Fruit fly (Drosophila melanogaster) whole organism, embryonic: ENCODE data around the gene CG2574.

Source experiments
- BEAF-32 ChIP-seq: fragments of 200-800 bp; sonication (Bioruptor generic); optimal IDR thresholded peaks from 3 replicates; lab custom pipeline; 2017; ENCODE audit warnings: missing biosample characterization, missing genetic modification characterization, mild to moderate bottlenecking, moderate library complexity, missing genetic modification reagents
- CG10654 ChIP-seq: fragments of 200-800 bp; sonication (Bioruptor generic); optimal IDR thresholded peaks from 2 replicates; lab custom pipeline; 2016; ENCODE audit warnings: missing biosample characterization, missing genetic modification characterization
- CG12071 ChIP-seq: fragments of 200-800 bp; sonication (Bioruptor generic); optimal IDR thresholded peaks from 3 replicates; lab custom pipeline; 2018; ENCODE audit warnings: missing biosample characterization, mild to moderate bottlenecking, missing genetic modification characterization
- CG1832 ChIP-seq: fragments of 200-800 bp; sonication (Bioruptor generic); optimal IDR thresholded peaks from 2 replicates; lab custom pipeline; 2017; ENCODE audit warnings: missing biosample characterization, mild to moderate bottlenecking, missing genetic modification characterization, inconsistent platforms
- CG18764 ChIP-seq: fragments of 200-800 bp; sonication (Bioruptor generic); optimal IDR thresholded peaks from 3 replicates; lab custom pipeline; 2016; ENCODE audit warnings: missing biosample characterization, missing genetic modification characterization
- CG5953 ChIP-seq: fragments of 200-800 bp; sonication (Bioruptor generic); IDR thresholded peaks from 2 replicates; pipeline ENCODE4 v1.3.6; 2022; ENCODE audit warnings: missing biosample characterization, missing genetic modification characterization
- CG6272 ChIP-seq: fragments of 200-800 bp; sonication (Bioruptor generic); IDR thresholded peaks from 2 replicates; pipeline ENCODE4 v1.3.6; 2022; ENCODE audit warnings: missing biosample characterization, missing genetic modification characterization
- Doc3 ChIP-seq: fragments of 200-800 bp; sonication (Bioruptor generic); IDR thresholded peaks from 3 replicates; pipeline ENCODE4 v1.3.6; 2022; ENCODE audit warnings: missing biosample characterization, missing genetic modification characterization; ENCODE audit not compliant: partially characterized antibody
- GATAe ChIP-seq: fragments of 200-800 bp; sonication (Bioruptor generic); conservative IDR thresholded peaks from 2 replicates; pipeline ENCODE4 v1.3.6; 2022; ENCODE audit warnings: missing biosample characterization, missing genetic modification characterization
- Gsc ChIP-seq: fragments of 200-800 bp; sonication (Bioruptor generic); IDR thresholded peaks from 2 replicates; pipeline ENCODE4 v1.3.6; 2022; ENCODE audit warnings: missing biosample characterization, missing genetic modification characterization
- HLH54F ChIP-seq: fragments of 200-800 bp; sonication (Bioruptor generic); optimal IDR thresholded peaks from 3 replicates; lab custom pipeline; 2016; ENCODE audit warnings: missing biosample characterization, missing genetic modification characterization
- Hmr ChIP-seq: fragments of 200-800 bp; sonication (Bioruptor generic); optimal IDR thresholded peaks from 3 replicates; lab custom pipeline; 2017; ENCODE audit warnings: mild to moderate bottlenecking, missing biosample characterization, missing genetic modification reagents, missing genetic modification characterization
- Hr51 ChIP-seq, 2 experiments: fragments of 200-800 bp; sonication (Bioruptor generic); optimal IDR thresholded peaks; 2 replicates in 1 of 2; 3 replicates in 1 of 2; lab custom pipeline; 2016 to 2018; ENCODE audit warnings: missing biosample characterization in 2 of 2, missing genetic modification characterization in 2 of 2, mild to moderate bottlenecking in 1 of 2, moderate library complexity in 1 of 2
- Kr ChIP-seq: fragments of 200-800 bp; sonication (Bioruptor generic); optimal IDR thresholded peaks from 2 replicates; lab custom pipeline; 2017; ENCODE audit warnings: missing biosample characterization, mild to moderate bottlenecking, missing genetic modification characterization
- Lim3 ChIP-seq: fragments of 200-800 bp; sonication (Bioruptor generic); IDR thresholded peaks from 2 replicates; pipeline ENCODE4 v1.3.6; 2022; ENCODE audit warnings: missing biosample characterization, missing genetic modification characterization
- Mad ChIP-seq: fragments of 200-800 bp; sonication (Bioruptor generic); optimal IDR thresholded peaks from 2 replicates; lab custom pipeline; 2016; ENCODE audit warnings: missing biosample characterization, missing genetic modification characterization
- NC2α ChIP-seq: fragments of 200-800 bp; sonication (Bioruptor generic); optimal IDR thresholded peaks from 2 replicates; lab custom pipeline; 2016; ENCODE audit warnings: missing biosample characterization, missing genetic modification characterization
- Nf-YA ChIP-seq: fragments of 200-800 bp; sonication (Bioruptor generic); IDR thresholded peaks from 2 replicates; pipeline ENCODE4 v1.3.6; 2022; ENCODE audit warnings: missing biosample characterization, missing genetic modification characterization
- Rx ChIP-seq: fragments of 200-800 bp; sonication (Bioruptor generic); IDR thresholded peaks from 2 replicates; pipeline ENCODE4 v1.3.6; 2022; ENCODE audit warnings: missing biosample characterization, missing genetic modification characterization
- Sox102F ChIP-seq: fragments of 200-800 bp; sonication (Bioruptor generic); optimal IDR thresholded peaks from 2 replicates; lab custom pipeline; 2018; ENCODE audit warnings: missing biosample characterization, mild to moderate bottlenecking, missing genetic modification characterization, moderate library complexity
- Ssrp ChIP-seq: fragments of 200-800 bp; sonication (Bioruptor generic); optimal IDR thresholded peaks from 2 replicates; lab custom pipeline; 2018; ENCODE audit warnings: missing biosample characterization, mild to moderate bottlenecking, missing genetic modification characterization, moderate library complexity
- Usf ChIP-seq: fragments of 200-800 bp; sonication (Bioruptor generic); optimal IDR thresholded peaks from 2 replicates; lab custom pipeline; 2017; ENCODE audit warnings: missing genotype, missing biosample characterization, missing genetic modification characterization
- Xrp1 ChIP-seq: fragments of 200-800 bp; sonication (Bioruptor generic); IDR thresholded peaks from 2 replicates; pipeline ENCODE4 v1.3.6; 2022; ENCODE audit warnings: missing biosample characterization, missing genetic modification characterization
- YL-1 ChIP-seq: fragments of 200-800 bp; sonication (Bioruptor generic); optimal IDR thresholded peaks from 3 replicates; lab custom pipeline; 2017; ENCODE audit warnings: missing biosample characterization, mild to moderate bottlenecking, missing genetic modification characterization
- bowl ChIP-seq: fragments of 200-800 bp; sonication (Bioruptor generic); IDR thresholded peaks from 2 replicates; pipeline ENCODE4 v1.3.6; 2022; ENCODE audit warnings: missing biosample characterization, missing genetic modification characterization
- crol ChIP-seq: fragments of 200-800 bp; sonication (Bioruptor generic); IDR thresholded peaks from 2 replicates; pipeline ENCODE4 v1.3.6; 2022; ENCODE audit warnings: missing biosample characterization, missing genetic modification characterization
- dan ChIP-seq: fragments of 200-800 bp; sonication (Bioruptor generic); IDR thresholded peaks from 2 replicates; pipeline ENCODE4 v1.3.6; 2022; ENCODE audit warnings: missing biosample characterization, missing genetic modification characterization
- dati ChIP-seq: fragments of 200-800 bp; sonication (Bioruptor generic); IDR thresholded peaks from 2 replicates; pipeline ENCODE4 v1.3.6; 2022; ENCODE audit warnings: missing biosample characterization, missing genetic modification characterization
- ewg ChIP-seq: fragments of 200-800 bp; sonication (Bioruptor generic); optimal IDR thresholded peaks from 3 replicates; lab custom pipeline; 2017; ENCODE audit warnings: mild to moderate bottlenecking, missing biosample characterization, missing genetic modification reagents, missing genetic modification characterization
- eyg ChIP-seq: fragments of 200-800 bp; sonication (Bioruptor generic); optimal IDR thresholded peaks from 3 replicates; lab custom pipeline; 2016; ENCODE audit warnings: missing biosample characterization, missing genetic modification characterization
- hbn ChIP-seq: fragments of 200-800 bp; sonication (Bioruptor generic); IDR thresholded peaks from 2 replicates; pipeline ENCODE4 v1.3.6; 2022; ENCODE audit warnings: missing biosample characterization, missing genetic modification characterization; ENCODE audit not compliant: partially characterized antibody
- her ChIP-seq: fragments of 200-800 bp; sonication (Bioruptor generic); optimal IDR thresholded peaks from 2 replicates; lab custom pipeline; 2016; ENCODE audit warnings: missing biosample characterization, missing genetic modification characterization
- hkb ChIP-seq, 2 experiments: fragments of 200-800 bp in 1 of 2; fragments of >200 bp in 1 of 2; sonication (Bioruptor generic) in 1 of 2; IDR thresholded peaks in 1 of 2; optimal IDR thresholded peaks in 1 of 2; 2 replicates each; pipeline versions ENCODE4 v1.3.6 to Lab custom; 2017 to 2022; ENCODE audit warnings: missing biosample characterization in 1 of 2, missing genetic modification characterization in 1 of 2
- ind ChIP-seq: fragments of 200-800 bp; sonication (Bioruptor generic); optimal IDR thresholded peaks from 3 replicates; lab custom pipeline; 2016; ENCODE audit warnings: missing biosample characterization, missing genetic modification characterization
- insv ChIP-seq, 2 experiments: fragments of 200-800 bp; sonication (Bioruptor generic); optimal IDR thresholded peaks; 3 replicates each; lab custom pipeline; 2016 to 2018; ENCODE audit warnings: missing biosample characterization in 2 of 2, missing genetic modification characterization in 2 of 2
- ken ChIP-seq: fragments of 200-800 bp; sonication (Bioruptor generic); IDR thresholded peaks from 3 replicates; pipeline ENCODE4 v1.3.6; 2022; ENCODE audit warnings: missing biosample characterization, missing genetic modification characterization
- klu ChIP-seq: fragments of 200-800 bp; sonication (Bioruptor generic); IDR thresholded peaks from 2 replicates; pipeline ENCODE4 v1.3.6; 2022; ENCODE audit warnings: missing biosample characterization, missing genetic modification characterization
- pnt ChIP-seq: fragments of 200-800 bp; sonication (Bioruptor generic); optimal IDR thresholded peaks from 3 replicates; lab custom pipeline; 2016; ENCODE audit warnings: missing biosample characterization, missing genetic modification characterization
- pum ChIP-seq: fragments of 200-800 bp; sonication (Bioruptor generic); optimal IDR thresholded peaks from 2 replicates; lab custom pipeline; 2016; ENCODE audit warnings: missing biosample characterization, missing genetic modification characterization
- repo ChIP-seq: fragments of 200-800 bp; sonication (Bioruptor generic); optimal IDR thresholded peaks from 2 replicates; lab custom pipeline; 2016; ENCODE audit warnings: missing biosample characterization, missing genetic modification characterization
- toy ChIP-seq: fragments of 200-800 bp; sonication (Bioruptor generic); IDR thresholded peaks from 2 replicates; pipeline ENCODE4 v1.3.6; 2022; ENCODE audit warnings: missing biosample characterization, missing genetic modification characterization
- zen ChIP-seq: fragments of 200-800 bp; sonication (Bioruptor generic); optimal IDR thresholded peaks from 3 replicates; lab custom pipeline; 2018; ENCODE audit warnings: missing biosample characterization, mild to moderate bottlenecking, missing genetic modification characterization, moderate library complexity

CG2574 gene

DNA sequence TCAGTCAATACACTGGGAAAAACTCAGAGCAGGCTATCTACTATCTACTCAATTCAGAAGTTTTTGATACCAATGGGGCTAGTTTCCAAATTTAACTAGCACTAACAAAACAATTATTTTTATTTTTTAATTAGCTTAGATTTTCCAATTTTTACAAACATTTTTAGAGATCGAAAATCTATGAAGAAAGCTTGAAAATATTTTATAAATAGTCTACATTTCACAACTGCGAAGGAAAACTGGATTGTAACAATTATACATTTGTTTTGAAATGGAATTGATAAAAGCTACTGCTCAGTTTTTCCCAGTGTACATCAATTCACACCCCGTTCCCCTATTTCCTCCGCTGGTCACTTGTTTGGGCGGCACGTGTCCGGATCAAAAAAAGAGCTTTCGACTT, 39.2 kb downstream of the CG2574 start (continued):
- TF ChIP-seq hkb (optimal IDR thresholded peaks at IDR 0.05; lab: Kevin White, UChicago) = no peak
- peak; percentile 34 for TF ChIP-seq hkb (GFP tag; IDR thresholded peaks at IDR 0.05; lab: Robert Waterston, UW)
- TF ChIP-seq her (GFP tag; lab: Kevin White, UChicago) = no peak
- no peak for TF ChIP-seq CG1832 (GFP tag; lab: Kevin White, UChicago)
- no peak for TF ChIP-seq toy (GFP tag; lab: Robert Waterston, UW)
- TF ChIP-seq Lim3 (GFP tag; lab: Robert Waterston, UW) = no peak
- TF ChIP-seq hbn (GFP tag; lab: Robert Waterston, UW) = no peak
- no peak for TF ChIP-seq dan (GFP tag; lab: Robert Waterston, UW)
- TF ChIP-seq CG18764 (GFP tag; lab: Kevin White, UChicago) = no peak
- TF ChIP-seq CG12071 = no peak
- TF ChIP-seq CG10654 (GFP tag; lab: Kevin White, UChicago) = no peak
- TF ChIP-seq NC2α (GFP tag; lab: Kevin White, UChicago) = no peak
- TF ChIP-seq insv (GFP tag; optimal IDR thresholded peaks at IDR 0.05; lab: Kevin White, UChicago) = no peak
- no peak for TF ChIP-seq BEAF-32 (GFP tag; lab: Kevin White, UChicago)
- TF ChIP-seq eyg (GFP tag; lab: Kevin White, UChicago) = no peak
- TF ChIP-seq Kr = no peak
- no peak for TF ChIP-seq CG6272 (GFP tag; lab: Robert Waterston, UW)
- no peak for TF ChIP-seq ewg (GFP tag; lab: Kevin White, UChicago)
- TF ChIP-seq Gsc = no peak
- TF ChIP-seq zen (tag; lab: Kevin White, UChicago) = no peak
- no peak for TF ChIP-seq pnt (GFP tag; lab: Kevin White, UChicago)
- no peak for TF ChIP-seq ind (GFP tag; lab: Kevin White, UChicago)
- no peak for TF ChIP-seq ken (GFP tag; lab: Robert Waterston, UW)
- no peak for TF ChIP-seq Usf (GFP tag; lab: Kevin White, UChicago)
- no peak for TF ChIP-seq Nf-YA (GFP tag; lab: Robert Waterston, UW)
- peak in 1 of 2 experiments; percentile 40 for TF ChIP-seq Hr51 (GFP tag; optimal IDR thresholded peaks at IDR 0.05; lab: Kevin White, UChicago)
- TF ChIP-seq repo = no peak
- TF ChIP-seq HLH54F (GFP tag; lab: Kevin White, UChicago) = no peak
- no peak for TF ChIP-seq crol
- peak; percentile 29 for TF ChIP-seq Ssrp (tag; lab: Kevin White, UChicago)
- no peak for TF ChIP-seq bowl (GFP tag; lab: Robert Waterston, UW)
- TF ChIP-seq CG5953 (GFP tag; lab: Robert Waterston, UW) = no peak
- TF ChIP-seq YL-1 (GFP tag; lab: Kevin White, UChicago) = no peak
- no peak for TF ChIP-seq Hmr
- TF ChIP-seq Rx (GFP tag; lab: Robert Waterston, UW) = no peak
- no peak for TF ChIP-seq dati (GFP tag; lab: Robert Waterston, UW)
- TF ChIP-seq pum (GFP tag; lab: Kevin White, UChicago) = no peak
- TF ChIP-seq Mad (GFP tag; lab: Kevin White, UChicago) = no peak
- TF ChIP-seq Doc3 (GFP tag; lab: Robert Waterston, UW) = no peak
- TF ChIP-seq Xrp1 (GFP tag; lab: Robert Waterston, UW) = peak; percentile 10; the same call in 1 of the 2 replicates
- TF ChIP-seq Sox102F (GFP tag; lab: Kevin White, UChicago) = peak; percentile 56
- no peak for TF ChIP-seq GATAe (GFP tag; lab: Robert Waterston, UW)
- no peak for TF ChIP-seq klu (GFP tag; lab: Robert Waterston, UW)
- TF ChIP-seq, all 482 proteins: peak for 28
